Worm (Caenorhabditis elegans) whole organism, early embryonic: ENCODE results near the gene lat-1.

Experiments used
- B0310.2 ChIP-seq: sonication (generic microtip); optimal IDR thresholded peaks from 2 replicates; lab custom pipeline; 2016; ENCODE audit warnings: mild to moderate bottlenecking, missing genetic modification characterization, missing compliant biosample characterization
- F13C5.2 ChIP-seq: sonication (generic microtip); optimal IDR thresholded peaks from 2 replicates; lab custom pipeline; 2017; ENCODE audit warnings: mild to moderate bottlenecking, missing genetic modification characterization, inconsistent platforms, missing compliant biosample characterization
- ama-1 ChIP-seq: fragments of 150-350 bp; optimal IDR thresholded peaks from 2 replicates; lab custom pipeline; 2014
- ceh-36 ChIP-seq: sonication (generic microtip); optimal IDR thresholded peaks from 2 replicates; lab custom pipeline; 2016; ENCODE audit warnings: missing genetic modification characterization, inconsistent platforms, missing compliant biosample characterization
- flt-1 ChIP-seq: fragments of 200-800 bp; sonication (Bioruptor generic); IDR thresholded peaks from 2 replicates; pipeline ENCODE4 v1.3.6; 2022; ENCODE audit warnings: missing genetic modification characterization, missing compliant biosample characterization
- hmg-4 ChIP-seq: fragments of 200-800 bp; sonication (Bioruptor generic); optimal IDR thresholded peaks from 2 replicates; lab custom pipeline; 2018; ENCODE audit warnings: mild to moderate bottlenecking, missing genetic modification characterization, missing compliant biosample characterization
- pes-1 ChIP-seq: fragments of 200-800 bp; sonication (Bioruptor generic); IDR thresholded peaks from 2 replicates; pipeline ENCODE4 v1.3.6; 2022; ENCODE audit warnings: missing genetic modification reagents, missing genetic modification characterization, missing compliant biosample characterization
- tbx-11 ChIP-seq: fragments of 200-800 bp; sonication (Bioruptor generic); IDR thresholded peaks from 2 replicates; pipeline ENCODE4 v1.3.6; 2022; ENCODE audit warnings: missing genetic modification characterization, missing compliant biosample characterization
- tbx-37 ChIP-seq: fragments of 200-800 bp; sonication (Bioruptor generic); conservative IDR thresholded peaks from 2 replicates; pipeline ENCODE4 v1.3.6; 2022; ENCODE audit warnings: missing genetic modification reagents, missing genetic modification characterization, missing compliant biosample characterization

- TF ChIP-seq pes-1 (GFP tag; lab: Robert Waterston, UW) (no peak), hmg-4 (GFP tag; lab: Kevin White, UChicago) (no peak), flt-1 (GFP tag; lab: Robert Waterston, UW) (no peak), tbx-11 (GFP tag; lab: Robert Waterston, UW) (no peak), ama-1 (lab: Kevin White, UChicago) (no peak), tbx-37 (GFP tag; lab: Robert Waterston, UW) (no peak), F13C5.2 (no peak), B0310.2 (tag; lab: Kevin White, UChicago) (no peak), ceh-36 (tag; lab: Kevin White, UChicago) (no peak)
Measured at ce11 chrII:8912523-8913017, 15.9 kb downstream of the lat-1 start.
